Worm (Caenorhabditis elegans) whole organism, L2 larva: Measurements from ENCODE around the gene nspd-3.

Experiments used
- C34F6.9 ChIP-seq: fragments of 150-350 bp; optimal IDR thresholded peaks from 2 replicates; lab custom pipeline; 2014; ENCODE audit warnings: missing biosample characterization, missing genetic modification characterization
- F13H6.1 ChIP-seq: sonication (generic microtip); optimal IDR thresholded peaks from 2 replicates; lab custom pipeline; 2016; ENCODE audit warnings: missing genetic modification characterization, missing compliant biosample characterization
- Y55F3AM.14 ChIP-seq: fragments of 200-800 bp; sonication (Bioruptor generic); optimal IDR thresholded peaks from 2 replicates; lab custom pipeline; 2018; ENCODE audit warnings: mild to moderate bottlenecking, missing genetic modification characterization, missing compliant biosample characterization
- ZK546.5 ChIP-seq: sonication (generic microtip); optimal IDR thresholded peaks from 2 replicates; lab custom pipeline; 2017; ENCODE audit warnings: missing biosample characterization, missing genetic modification characterization
- ama-1 ChIP-seq: fragments of 150-350 bp; optimal IDR thresholded peaks from 2 replicates; lab custom pipeline; 2018; ENCODE audit warnings: inconsistent platforms
- blmp-1 ChIP-seq: sonication (generic microtip); optimal IDR thresholded peaks from 2 replicates; lab custom pipeline; 2017; ENCODE audit warnings: missing genetic modification characterization, mild to moderate bottlenecking, missing compliant biosample characterization, antibody characterized with exemption, moderate library complexity; ENCODE audit not compliant: insufficient read depth
- crh-2 ChIP-seq: sonication (generic microtip); optimal IDR thresholded peaks from 2 replicates; lab custom pipeline; 2017; ENCODE audit warnings: missing biosample characterization, missing genetic modification characterization
- dmd-4 ChIP-seq: sonication (generic microtip); optimal IDR thresholded peaks from 2 replicates; lab custom pipeline; 2017; ENCODE audit warnings: missing biosample characterization, missing genetic modification characterization
- elt-1 ChIP-seq: fragments of 150-350 bp; optimal IDR thresholded peaks from 2 replicates; lab custom pipeline; 2014; ENCODE audit warnings: missing biosample characterization, missing genetic modification characterization
- elt-3 ChIP-seq: sonication (generic microtip); optimal IDR thresholded peaks from 2 replicates; lab custom pipeline; 2017; ENCODE audit warnings: missing biosample characterization, missing genetic modification characterization
- fos-1 ChIP-seq: fragments of 150-350 bp; optimal IDR thresholded peaks from 2 replicates; lab custom pipeline; 2014; ENCODE audit warnings: missing biosample characterization, missing genetic modification characterization
- lin-39 ChIP-seq: fragments of 150-350 bp; optimal IDR thresholded peaks from 2 replicates; lab custom pipeline; 2014; ENCODE audit warnings: missing biosample characterization, missing genetic modification reagents, missing genetic modification characterization
- lsy-2 ChIP-seq, 2 experiments: fragments of 150-350 bp in 1 of 2; sonication (generic microtip) in 1 of 2; optimal IDR thresholded peaks; 2 replicates each; lab custom pipeline; 2014 to 2017; ENCODE audit warnings: missing biosample characterization in 2 of 2, missing genetic modification characterization in 2 of 2
- mab-5 ChIP-seq: fragments of 150-350 bp; optimal IDR thresholded peaks from 2 replicates; lab custom pipeline; 2014; ENCODE audit warnings: missing biosample characterization, missing genetic modification characterization
- mdl-1 ChIP-seq, 2 experiments: fragments of 150-350 bp in 1 of 2; sonication (generic microtip) in 1 of 2; optimal IDR thresholded peaks; 2 replicates each; lab custom pipeline; 2017; ENCODE audit warnings: missing biosample characterization in 2 of 2, missing genetic modification characterization in 2 of 2
- nhr-12 ChIP-seq: fragments of 150-350 bp; optimal IDR thresholded peaks from 2 replicates; lab custom pipeline; 2014; ENCODE audit warnings: missing biosample characterization, missing genetic modification characterization
- nhr-129 ChIP-seq: fragments of 150-350 bp; optimal IDR thresholded peaks from 2 replicates; lab custom pipeline; 2014; ENCODE audit warnings: missing biosample characterization, missing genetic modification characterization
- nhr-21 ChIP-seq: fragments of 150-350 bp; optimal IDR thresholded peaks from 2 replicates; lab custom pipeline; 2014; ENCODE audit warnings: missing biosample characterization, missing genetic modification characterization
- nhr-23 ChIP-seq: fragments of 150-350 bp; optimal IDR thresholded peaks from 2 replicates; lab custom pipeline; 2014; ENCODE audit warnings: missing biosample characterization, missing genetic modification reagents, missing genetic modification characterization
- nhr-25 ChIP-seq: fragments of 150-350 bp; sonication (generic microtip); optimal IDR thresholded peaks from 3 replicates; lab custom pipeline; 2014; ENCODE audit warnings: missing biosample characterization, missing genetic modification characterization
- nhr-77 ChIP-seq: fragments of 150-350 bp; optimal IDR thresholded peaks from 2 replicates; lab custom pipeline; 2014; ENCODE audit warnings: missing biosample characterization, missing genetic modification characterization
- peb-1 ChIP-seq: fragments of 150-350 bp; optimal IDR thresholded peaks from 2 replicates; lab custom pipeline; 2014; ENCODE audit warnings: missing biosample characterization, missing genetic modification characterization
- skn-1 ChIP-seq: sonication (generic microtip); optimal IDR thresholded peaks from 2 replicates; lab custom pipeline; 2017; ENCODE audit warnings: missing biosample characterization, missing genetic modification characterization
- sma-3 ChIP-seq: sonication (generic microtip); optimal IDR thresholded peaks from 2 replicates; lab custom pipeline; 2016; ENCODE audit warnings: missing genetic modification reagents, missing genetic modification characterization, missing compliant biosample characterization
- sma-9 ChIP-seq, 2 experiments: fragments of 150-350 bp in 1 of 2; sonication (generic microtip) in 1 of 2; optimal IDR thresholded peaks; 2 replicates each; lab custom pipeline; 2014 to 2016; ENCODE audit warnings: missing genetic modification characterization in 2 of 2, mild to moderate bottlenecking in 1 of 2, missing biosample characterization in 1 of 2, missing compliant biosample characterization in 1 of 2, missing genetic modification reagents in 1 of 2, moderate library complexity in 1 of 2
- unc-39 ChIP-seq: fragments of 150-350 bp; optimal IDR thresholded peaks from 2 replicates; lab custom pipeline; 2014; ENCODE audit warnings: missing biosample characterization, missing genetic modification characterization
- unc-55 ChIP-seq: fragments of 150-350 bp; sonication (generic microtip); optimal IDR thresholded peaks from 3 replicates; lab custom pipeline; 2014; ENCODE audit warnings: missing biosample characterization, missing genetic modification reagents, missing genetic modification characterization
- unc-62 ChIP-seq: fragments of 150-350 bp; optimal IDR thresholded peaks from 2 replicates; lab custom pipeline; 2014; ENCODE audit warnings: missing biosample characterization, missing genetic modification reagents, missing genetic modification characterization
- zag-1 ChIP-seq: fragments of 150-350 bp; optimal IDR thresholded peaks from 2 replicates; lab custom pipeline; 2014; ENCODE audit warnings: missing biosample characterization, missing genetic modification characterization
- ztf-1 ChIP-seq: fragments of 200-800 bp; sonication (Bioruptor generic); conservative IDR thresholded peaks from 2 replicates; pipeline ENCODE4 v1.3.6; 2022; ENCODE audit warnings: missing genetic modification characterization, missing compliant biosample characterization
- ztf-11 ChIP-seq: sonication (generic microtip); optimal IDR thresholded peaks from 2 replicates; lab custom pipeline; 2017; ENCODE audit warnings: missing biosample characterization, missing genetic modification characterization
- ztf-4 ChIP-seq: fragments of 150-350 bp; optimal IDR thresholded peaks from 2 replicates; lab custom pipeline; 2014; ENCODE audit warnings: missing biosample characterization, missing genetic modification characterization

Gene nspd-3

DNA sequence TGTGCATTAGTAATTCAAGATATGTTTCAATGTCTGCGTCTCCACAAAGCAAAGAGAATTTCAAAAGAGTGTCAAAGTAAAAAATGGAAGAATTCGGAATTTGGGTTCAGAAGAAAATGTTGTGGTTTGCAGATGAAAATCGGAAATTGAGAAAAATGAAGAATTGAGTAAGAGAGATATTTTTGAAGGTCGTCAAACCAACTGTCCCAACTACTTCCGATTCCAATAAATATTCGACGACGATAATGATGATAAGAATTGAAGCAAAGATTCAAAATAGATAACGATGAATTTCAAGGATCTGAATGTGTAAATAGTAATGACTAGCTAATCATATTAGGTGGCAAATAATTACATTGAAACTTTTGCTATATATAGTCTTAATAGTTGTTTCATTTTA, 22.9 kb downstream of the nspd-3 start:
- TF ChIP-seq crh-2 (peak; percentile 15), fos-1 (tag; lab: Kevin White, UChicago) (peak; percentile 4), unc-55 (peak; percentile 33), ZK546.5 (tag; lab: Kevin White, UChicago) (no peak), lsy-2 (tag; optimal IDR thresholded peaks at IDR 0.05; lab: Kevin White, UChicago) (peak in 1 of 2 experiments; percentile 7), sma-9 (GFP tag; optimal IDR thresholded peaks at IDR 0.05; lab: Kevin White, UChicago) (peak; percentile 1), sma-9 (tag; optimal IDR thresholded peaks at IDR 0.05; lab: Kevin White, UChicago) (no peak), unc-62 (GFP tag; lab: Kevin White, UChicago) (no peak), nhr-25 (tag; lab: Kevin White, UChicago) (peak; percentile 16), C34F6.9 (tag; lab: Kevin White, UChicago) (peak; percentile 20)

DNA sequence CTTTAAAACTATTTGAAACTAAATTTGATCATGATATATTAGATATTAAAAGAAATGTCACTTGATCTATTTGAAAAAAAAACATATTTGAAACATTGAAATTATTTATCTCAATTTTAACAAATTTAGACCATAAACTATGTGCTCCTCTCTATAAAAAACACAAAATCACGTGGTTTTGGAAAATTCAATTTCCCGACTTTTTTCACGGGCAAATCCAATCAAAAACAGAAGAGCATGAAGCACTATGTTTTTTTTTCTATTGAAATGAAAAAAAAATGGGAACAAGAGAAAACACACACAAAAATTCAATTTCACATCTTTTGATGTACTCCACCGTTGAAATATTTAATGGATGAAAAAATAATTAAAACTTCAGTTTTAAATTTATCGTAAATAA, 23.7 kb downstream of the nspd-3 start:
- TF ChIP-seq F13H6.1 (no peak), lsy-2 (tag; optimal IDR thresholded peaks at IDR 0.05; lab: Kevin White, UChicago) (peak in 1 of 2 experiments; percentile 2), lin-39 (tag; lab: Kevin White, UChicago) (no peak)

DNA sequence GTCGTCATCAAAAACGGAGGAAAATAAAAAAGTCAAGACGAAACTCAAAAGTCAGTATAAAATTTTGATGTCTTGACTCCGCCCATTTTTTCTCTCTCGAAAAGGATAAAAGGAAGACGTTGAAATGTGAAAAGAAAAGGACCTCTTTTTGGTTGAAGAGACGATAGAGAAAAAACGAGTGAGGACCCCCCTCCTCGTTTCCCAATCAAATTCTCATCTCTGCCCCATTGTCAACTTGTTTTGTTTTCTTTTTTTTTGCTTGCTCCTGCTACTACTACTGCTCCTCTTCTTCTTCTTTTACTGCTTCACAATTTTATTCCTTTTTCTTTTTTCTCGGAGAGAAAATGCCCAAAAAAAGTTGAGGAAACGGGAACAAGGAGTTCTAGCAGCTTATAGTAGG, 25.0 kb downstream of the nspd-3 start:
- peak; percentile 69 for TF ChIP-seq zag-1 (tag; lab: Kevin White, UChicago)
- TF ChIP-seq Y55F3AM.14 (GFP tag; lab: Kevin White, UChicago) = peak; percentile 4
- peak; percentile 9 for TF ChIP-seq sma-9 (GFP tag; optimal IDR thresholded peaks at IDR 0.05; lab: Kevin White, UChicago)
- TF ChIP-seq sma-9 (tag; optimal IDR thresholded peaks at IDR 0.05; lab: Kevin White, UChicago) = no peak
- TF ChIP-seq unc-39 (tag; lab: Kevin White, UChicago) = no peak
- TF ChIP-seq ztf-4 (tag; lab: Kevin White, UChicago) = no peak
- TF ChIP-seq unc-55 = peak; percentile 39
- no peak for TF ChIP-seq skn-1 (tag; lab: Kevin White, UChicago)
- TF ChIP-seq nhr-23 (tag; lab: Kevin White, UChicago) = no peak
- peak; percentile 52 for TF ChIP-seq crh-2
- no peak for TF ChIP-seq nhr-77 (tag; lab: Kevin White, UChicago)
- peak; percentile 74 for TF ChIP-seq C34F6.9 (tag; lab: Kevin White, UChicago)
- peak; percentile 29 for TF ChIP-seq F13H6.1
- TF ChIP-seq lsy-2 (tag; optimal IDR thresholded peaks at IDR 0.05; lab: Kevin White, UChicago) = peak in 1 of 2 experiments; percentile 44

DNA sequence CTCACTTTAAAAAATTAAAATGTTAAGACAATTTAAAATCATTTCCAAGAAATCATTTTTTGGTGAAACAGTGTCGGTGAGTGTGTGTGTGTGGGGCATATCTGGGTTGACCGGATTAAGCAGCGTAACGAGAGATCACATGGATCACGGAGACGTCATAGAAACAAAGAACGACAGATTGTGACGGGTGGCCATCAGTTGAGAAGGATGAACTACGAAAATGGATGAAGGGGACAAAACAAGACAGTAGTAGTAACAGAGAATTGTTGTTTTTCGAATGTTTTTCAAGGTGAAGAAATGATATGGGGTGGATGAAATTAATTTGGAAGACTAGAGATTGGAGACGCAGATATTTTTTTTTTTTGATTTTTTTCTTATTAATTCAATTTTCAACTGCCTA, 26.3 kb downstream of the nspd-3 start:
- TF ChIP-seq sma-3 (peak; percentile 5), unc-62 (GFP tag; lab: Kevin White, UChicago) (no peak), ztf-11 (tag; lab: Kevin White, UChicago) (no peak)

DNA sequence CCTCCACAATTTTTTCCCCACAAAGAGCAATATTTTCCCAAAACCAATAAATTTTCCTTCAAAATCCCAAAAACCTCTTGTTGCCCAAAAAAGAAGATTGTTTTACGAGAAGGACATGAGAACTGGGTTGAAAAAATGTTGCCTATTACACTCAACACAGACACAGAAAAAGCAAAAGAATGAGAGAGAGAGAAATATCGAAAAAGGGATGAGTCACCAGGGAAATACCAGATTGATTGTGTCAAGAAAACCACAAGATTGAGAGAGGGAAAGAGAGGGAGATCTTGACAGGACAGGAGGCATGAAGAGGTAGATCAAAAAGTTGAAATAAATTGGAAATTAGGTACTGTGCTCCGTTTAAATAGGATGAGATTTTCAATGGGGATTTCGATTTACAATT, 28.0 kb downstream of the nspd-3 start:
- TF ChIP-seq dmd-4 (tag; lab: Kevin White, UChicago) (no peak), ztf-1 (no peak), crh-2 (no peak), nhr-25 (tag; lab: Kevin White, UChicago) (no peak), fos-1 (tag; lab: Kevin White, UChicago) (peak; percentile 90), nhr-129 (tag; lab: Kevin White, UChicago) (peak; percentile 9), mab-5 (peak; percentile 34), C34F6.9 (tag; lab: Kevin White, UChicago) (peak; percentile 24), peb-1 (no peak), lsy-2 (tag; optimal IDR thresholded peaks at IDR 0.05; lab: Kevin White, UChicago) (peak in 1 of 2 experiments; percentile 12), ztf-11 (tag; lab: Kevin White, UChicago) (no peak)

DNA sequence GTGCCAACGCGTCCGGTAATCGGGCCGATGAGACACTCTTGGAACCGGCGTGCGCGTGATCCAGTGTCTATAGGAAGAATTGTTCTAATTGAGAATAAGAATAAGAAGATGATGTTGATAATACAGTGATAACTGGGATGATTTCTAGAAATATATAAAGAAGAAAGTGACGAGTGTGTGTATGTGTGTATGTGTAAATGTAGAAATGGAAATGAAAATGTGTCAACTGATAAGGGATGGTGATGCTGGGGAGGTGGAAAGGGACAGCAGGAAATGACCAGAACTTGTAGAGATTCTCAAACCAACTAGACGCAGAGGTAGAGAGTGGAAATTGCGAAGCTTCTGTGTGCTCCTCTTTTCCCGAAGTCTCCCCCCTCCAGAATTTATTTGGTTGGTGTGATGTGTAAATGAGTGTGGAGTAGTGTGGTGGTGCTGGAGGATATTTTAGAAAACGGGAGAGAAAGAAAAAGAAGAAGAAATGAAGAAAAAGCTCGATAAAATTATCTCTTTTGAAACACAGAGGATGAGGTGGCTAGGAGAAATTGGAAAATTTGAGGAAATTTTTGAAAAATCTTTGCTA, 29.0 kb downstream of the nspd-3 start:
- TF ChIP-seq sma-3 = peak; percentile 27
- peak; percentile 49 for TF ChIP-seq unc-55
- peak; percentile 79 for TF ChIP-seq blmp-1 (tag; lab: Kevin White, UChicago)
- TF ChIP-seq crh-2 = peak; percentile 33
- no peak for TF ChIP-seq elt-1 (tag; lab: Kevin White, UChicago)
- no peak for TF ChIP-seq ama-1 (lab: Kevin White, UChicago)
- peak; percentile 24 for TF ChIP-seq nhr-129 (tag; lab: Kevin White, UChicago)
- peak; percentile 26 for TF ChIP-seq sma-9 (GFP tag; optimal IDR thresholded peaks at IDR 0.05; lab: Kevin White, UChicago)
- no peak for TF ChIP-seq sma-9 (tag; optimal IDR thresholded peaks at IDR 0.05; lab: Kevin White, UChicago)
- TF ChIP-seq unc-39 (tag; lab: Kevin White, UChicago) = no peak
- TF ChIP-seq elt-3 (tag; lab: Kevin White, UChicago) = no peak
- no peak for TF ChIP-seq mdl-1 (tag; optimal IDR thresholded peaks at IDR 0.05; lab: Kevin White, UChicago)
- peak; percentile 91 for TF ChIP-seq fos-1 (tag; lab: Kevin White, UChicago)
- peak in 1 of 2 experiments; percentile 44 for TF ChIP-seq lsy-2 (tag; optimal IDR thresholded peaks at IDR 0.05; lab: Kevin White, UChicago)
- TF ChIP-seq unc-62 (GFP tag; lab: Kevin White, UChicago) = no peak
- TF ChIP-seq nhr-12 (tag; lab: Kevin White, UChicago) = no peak
- TF ChIP-seq F13H6.1 = peak; percentile 41
- TF ChIP-seq C34F6.9 (tag; lab: Kevin White, UChicago) = peak; percentile 41
- peak; percentile 7 for TF ChIP-seq zag-1 (tag; lab: Kevin White, UChicago)
- no peak for TF ChIP-seq nhr-77 (tag; lab: Kevin White, UChicago)
- TF ChIP-seq nhr-21 (tag; lab: Kevin White, UChicago) = peak; percentile 43
